Worm (Caenorhabditis elegans): Measurements from ENCODE around the gene clec-242.

DNA sequence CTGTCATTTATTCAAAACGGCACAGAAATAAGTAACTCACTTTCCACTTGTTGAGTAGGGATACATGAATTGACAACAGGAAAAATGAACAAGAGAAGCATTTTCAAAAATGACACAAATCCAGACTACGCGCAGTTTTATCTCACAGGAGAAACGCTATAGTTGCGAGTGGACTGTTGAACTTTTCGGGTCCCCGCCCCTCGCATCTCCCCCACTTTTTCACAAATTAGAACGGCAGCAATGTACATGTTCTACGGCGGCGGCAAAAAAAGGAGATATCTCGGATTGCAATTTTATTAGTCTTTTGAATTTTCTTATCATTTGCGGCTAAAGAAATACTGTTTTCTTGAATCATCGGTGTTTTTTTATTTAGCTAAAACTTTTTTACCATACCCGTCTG, at the start of gene clec-242:
- TF ChIP-seq klf-2 (GFP tag; conservative IDR thresholded peaks at IDR 0.05) (no peak), flt-1 (GFP tag; IDR thresholded peaks at IDR 0.05) (no peak), ztf-29 (GFP tag; IDR thresholded peaks at IDR 0.05) (no peak), ztf-23 (GFP tag; IDR thresholded peaks at IDR 0.05) (no peak), med-1 (GFP tag; optimal IDR thresholded peaks at IDR 0.05; ENCODE audit: insufficient read depth) (no peak), tab-1 (GFP tag; IDR thresholded peaks at IDR 0.05) (no peak), ref-1 (GFP tag; conservative IDR thresholded peaks at IDR 0.05) (no peak), T22C8.4 (GFP tag; IDR thresholded peaks at IDR 0.05) (no peak)
